Worm (Caenorhabditis elegans): ENCODE results near the gene Y32F6B.1.

- TF ChIP-seq aptf-2 (GFP tag; conservative IDR thresholded peaks at IDR 0.05) (no peak), K12H6.12 (tag; optimal IDR thresholded peaks at IDR 0.05) (no peak), atf-7 (tag; optimal IDR thresholded peaks at IDR 0.05) (no peak), pha-4 (tag; optimal IDR thresholded peaks at IDR 0.05) (no peak)
These were observed 15.8 kb downstream of the Y32F6B.1 start for ce11 chrV:10468709-10469108.

Data from whole organism, young adult.